Worm (Caenorhabditis elegans): ENCODE data around the gene eif-2Bgamma.

- TF ChIP-seq unc-39 (tag; optimal IDR thresholded peaks at IDR 0.05) (no peak), ceh-20 (GFP tag; IDR thresholded peaks at IDR 0.05) (no peak), zag-1 (tag; optimal IDR thresholded peaks at IDR 0.05) (no peak), nhr-76 (tag; optimal IDR thresholded peaks at IDR 0.05) (no peak)
Observed at ce11 chrII:6927603-6928002, 39.8 kb downstream of the eif-2Bgamma start, which contains the start of gene F22D3.4.
